Fruit fly (Drosophila melanogaster) S2 (cell line): ENCODE data around the gene CG11523.

Experiments
- CG8478 ChIP-seq: fragments of >200 bp; optimal IDR thresholded peaks from 2 replicates; lab custom pipeline; 2018
- CTCF ChIP-seq, 2 experiments: fragments of >200 bp; optimal IDR thresholded peaks; 2 replicates each; lab custom pipeline; 2018

DNA sequence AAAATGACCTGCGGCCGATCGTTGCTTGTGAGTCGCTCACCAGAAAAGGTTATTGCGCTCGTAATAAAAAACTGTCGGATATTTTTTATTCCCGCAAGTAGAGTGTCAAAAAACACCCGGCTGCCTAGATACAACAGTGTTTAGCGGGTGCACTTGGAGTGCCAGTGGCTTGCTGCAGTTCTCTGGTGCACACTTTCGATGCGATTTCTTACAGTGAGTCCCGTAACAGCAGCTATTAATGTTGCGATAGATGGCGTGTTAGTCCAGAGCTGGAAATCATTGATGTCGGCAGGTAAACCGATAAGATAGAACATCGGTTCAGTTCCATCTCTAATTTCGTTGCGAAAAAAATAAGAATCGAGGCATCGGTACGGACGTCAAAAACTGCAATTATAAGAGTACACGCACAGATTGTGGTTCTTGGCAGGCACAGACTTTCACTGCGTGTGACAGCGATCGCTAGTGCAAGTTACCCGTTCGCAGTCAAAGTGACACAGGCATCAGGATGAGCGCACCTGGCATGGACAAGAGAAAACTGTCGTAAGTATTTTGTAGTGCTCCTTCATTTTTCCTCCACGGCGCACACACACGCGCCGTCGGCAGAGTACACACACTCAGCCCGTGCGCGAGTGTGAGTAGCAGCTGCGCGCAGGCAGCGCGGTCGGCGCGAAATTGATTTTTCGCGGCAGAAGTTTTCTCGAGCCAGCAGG lies 924 bp upstream of the CG11523 start, which contains the start of gene Csp:
- peak; percentile 93 to 97 for TF ChIP-seq CTCF (optimal IDR thresholded peaks at IDR 0.05; lab: Kevin White, UChicago)
- no peak for TF ChIP-seq CG8478
